Fruit fly (Drosophila melanogaster): ENCODE measurements around the gene CG11178.

DNA sequence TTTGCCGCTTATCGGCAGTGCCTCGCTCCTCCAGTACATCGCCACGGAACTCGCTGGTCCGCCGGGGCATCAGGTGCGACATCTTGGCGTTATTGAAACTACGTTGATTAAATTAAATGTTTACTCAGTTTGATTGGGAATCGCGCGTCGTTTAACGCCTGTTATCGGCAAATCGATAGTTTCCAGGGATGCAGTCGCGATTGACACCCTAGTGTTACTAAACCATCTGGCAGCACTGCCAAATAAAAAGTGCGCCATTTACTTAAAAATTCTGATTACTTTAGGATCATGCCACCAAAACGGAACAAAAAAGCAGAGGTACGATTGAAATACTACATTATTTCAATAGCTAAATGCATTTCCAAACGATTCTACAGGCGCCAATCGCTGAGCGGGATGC, 6.4 kb downstream of the CG11178 start, which contains the start of the genes Ndc80 and BthD:
- no peak for TF ChIP-seq CG8478 (optimal IDR thresholded peaks at IDR 0.05)
- peak; percentile 11 to 28 for TF ChIP-seq CTCF (optimal IDR thresholded peaks at IDR 0.05)

All from S2 (cell line).